Worm (Caenorhabditis elegans) whole organism, L1 larva: ENCODE measurements around the gene nstp-1.

ENCODE experiments used
- C04F5.9 ChIP-seq: sonication (generic microtip); optimal IDR thresholded peaks from 2 replicates; lab custom pipeline; 2016; ENCODE audit warnings: missing genetic modification characterization, missing compliant biosample characterization
- C16A3.4 ChIP-seq: fragments of 150-350 bp; optimal IDR thresholded peaks from 2 replicates; lab custom pipeline; 2014; ENCODE audit warnings: missing biosample characterization, missing genetic modification characterization
- F16B12.6 ChIP-seq: fragments of 150-350 bp; optimal IDR thresholded peaks from 2 replicates; lab custom pipeline; 2014; ENCODE audit warnings: missing biosample characterization, missing genetic modification characterization
- Y116A8C.19 ChIP-seq: sonication (generic microtip); optimal IDR thresholded peaks from 2 replicates; lab custom pipeline; 2016; ENCODE audit warnings: missing compliant biosample characterization, missing genetic modification characterization, borderline replicate concordance
- aha-1 ChIP-seq: fragments of 150-350 bp; optimal IDR thresholded peaks from 2 replicates; lab custom pipeline; 2014; ENCODE audit warnings: missing biosample characterization, missing genetic modification characterization
- ceh-8 ChIP-seq: fragments of 200-800 bp; sonication (Bioruptor generic); optimal IDR thresholded peaks from 2 replicates; lab custom pipeline; 2018; ENCODE audit warnings: mild to moderate bottlenecking, missing genetic modification characterization, moderate library complexity, missing compliant biosample characterization
- ceh-88 ChIP-seq: fragments of 200-800 bp; sonication (Bioruptor generic); IDR thresholded peaks from 2 replicates; pipeline ENCODE4 v1.3.6; 2022; ENCODE audit warnings: missing genetic modification characterization, missing compliant biosample characterization
- ces-1 ChIP-seq: fragments of 150-350 bp; optimal IDR thresholded peaks from 2 replicates; lab custom pipeline; 2014; ENCODE audit warnings: missing biosample characterization, missing genetic modification reagents, missing genetic modification characterization
- dsc-1 ChIP-seq: sonication (generic microtip); optimal IDR thresholded peaks from 2 replicates; lab custom pipeline; 2016; ENCODE audit warnings: mild to moderate bottlenecking, missing genetic modification characterization, missing compliant biosample characterization
- efl-1 ChIP-seq, 4 experiments: fragments of 150-350 bp; optimal IDR thresholded peaks in 3 of 4; peaks in 1 of 4; 1 replicate in 1 of 4; 2 replicates in 3 of 4; lab custom pipeline; 2014; ENCODE audit warnings: missing biosample characterization in 2 of 4, missing genetic modification characterization in 2 of 4, missing genetic modification reagents in 2 of 4
- efl-3 ChIP-seq: fragments of 200-800 bp; sonication (Bioruptor generic); optimal IDR thresholded peaks from 2 replicates; lab custom pipeline; 2018; ENCODE audit warnings: mild to moderate bottlenecking, missing genetic modification characterization, missing compliant biosample characterization
- elt-2 ChIP-seq: sonication (generic microtip); optimal IDR thresholded peaks from 2 replicates; lab custom pipeline; 2016; ENCODE audit warnings: missing genetic modification characterization, mild to moderate bottlenecking, inconsistent platforms, missing compliant biosample characterization, missing genetic modification reagents
- elt-3 ChIP-seq, 6 experiments: fragments of 150-350 bp in 1 of 6; sonication (generic microtip); optimal IDR thresholded peaks; 2 replicates each; lab custom pipeline; 2017 to 2018; ENCODE audit warnings: missing biosample characterization in 6 of 6, missing genetic modification characterization in 6 of 6, inconsistent platforms in 1 of 6
- fkh-4 ChIP-seq: sonication (generic microtip); optimal IDR thresholded peaks from 2 replicates; lab custom pipeline; 2016; ENCODE audit warnings: missing compliant biosample characterization, missing genetic modification characterization, borderline replicate concordance
- hlh-4 ChIP-seq: sonication (generic microtip); optimal IDR thresholded peaks from 2 replicates; lab custom pipeline; 2016; ENCODE audit warnings: mild to moderate bottlenecking, missing genetic modification characterization, missing compliant biosample characterization
- irx-1 ChIP-seq: sonication (generic microtip); optimal IDR thresholded peaks from 2 replicates; lab custom pipeline; 2016; ENCODE audit warnings: missing genetic modification characterization, missing compliant biosample characterization
- isw-1 ChIP-seq: fragments of 200-800 bp; sonication (Bioruptor generic); IDR thresholded peaks from 2 replicates; pipeline ENCODE4 v1.3.6; 2022; ENCODE audit warnings: missing genetic modification characterization, missing compliant biosample characterization
- lin-14 ChIP-seq: fragments of 200-800 bp; sonication (Bioruptor generic); optimal IDR thresholded peaks from 2 replicates; lab custom pipeline; 2018; ENCODE audit warnings: mild to moderate bottlenecking, missing genetic modification characterization, moderate library complexity, missing compliant biosample characterization
- lin-35 ChIP-seq, 2 experiments: fragments of 150-350 bp; optimal IDR thresholded peaks; 2 replicates each; lab custom pipeline; 2014; ENCODE audit warnings: missing biosample characterization in 2 of 2, missing genetic modification characterization in 2 of 2, missing genetic modification reagents in 2 of 2
- lin-39 ChIP-seq: fragments of 150-350 bp; optimal IDR thresholded peaks from 2 replicates; lab custom pipeline; 2014; ENCODE audit warnings: missing biosample characterization, missing genetic modification reagents, missing genetic modification characterization
- lir-3 ChIP-seq: sonication (generic microtip); optimal IDR thresholded peaks from 2 replicates; lab custom pipeline; 2016; ENCODE audit warnings: mild to moderate bottlenecking, missing genetic modification characterization, moderate library complexity, missing compliant biosample characterization; ENCODE audit not compliant: poor library complexity
- lsy-2 ChIP-seq, 2 experiments: fragments of 150-350 bp; optimal IDR thresholded peaks; 2 replicates each; lab custom pipeline; 2014; ENCODE audit warnings: missing biosample characterization in 2 of 2, missing genetic modification characterization in 2 of 2
- nhr-11 ChIP-seq: fragments of 150-350 bp; optimal IDR thresholded peaks from 2 replicates; lab custom pipeline; 2014; ENCODE audit warnings: missing biosample characterization, missing genetic modification characterization
- nhr-19 ChIP-seq: fragments of 200-800 bp; sonication (Bioruptor generic); conservative IDR thresholded peaks from 2 replicates; pipeline ENCODE4 v1.3.6; 2022; ENCODE audit warnings: missing genetic modification characterization, missing compliant biosample characterization
- nhr-20 ChIP-seq: sonication (generic microtip); optimal IDR thresholded peaks from 2 replicates; lab custom pipeline; 2016; ENCODE audit warnings: mild to moderate bottlenecking, missing genetic modification characterization, missing compliant biosample characterization
- nhr-71 ChIP-seq: sonication (generic microtip); optimal IDR thresholded peaks from 2 replicates; lab custom pipeline; 2016; ENCODE audit warnings: mild to moderate bottlenecking, missing genetic modification characterization, moderate library complexity, missing compliant biosample characterization
- nhr-77 ChIP-seq: fragments of 150-350 bp; optimal IDR thresholded peaks from 2 replicates; lab custom pipeline; 2014; ENCODE audit warnings: missing biosample characterization, missing genetic modification characterization
- nhr-84 ChIP-seq: sonication (generic microtip); optimal IDR thresholded peaks from 2 replicates; lab custom pipeline; 2017; ENCODE audit warnings: missing biosample characterization, missing genetic modification characterization
- nhr-90 ChIP-seq: sonication (generic microtip); optimal IDR thresholded peaks from 2 replicates; lab custom pipeline; 2016; ENCODE audit warnings: mild to moderate bottlenecking, missing genetic modification characterization, missing compliant biosample characterization; ENCODE audit not compliant: poor library complexity
- rnt-1 ChIP-seq: sonication (generic microtip); optimal IDR thresholded peaks from 2 replicates; lab custom pipeline; 2016; ENCODE audit warnings: mild to moderate bottlenecking, missing genetic modification characterization, moderate library complexity, missing compliant biosample characterization
- skn-1 ChIP-seq: fragments of 150-350 bp; optimal IDR thresholded peaks from 2 replicates; lab custom pipeline; 2014; ENCODE audit warnings: missing biosample characterization, missing genetic modification characterization
- snpc-4 ChIP-seq: fragments of 150-350 bp; optimal IDR thresholded peaks from 2 replicates; lab custom pipeline; 2014; ENCODE audit warnings: missing biosample characterization, missing genetic modification characterization
- snu-23 ChIP-seq: sonication (generic microtip); optimal IDR thresholded peaks from 2 replicates; lab custom pipeline; 2016; ENCODE audit warnings: missing genetic modification characterization, missing compliant biosample characterization
- sptf-1 ChIP-seq: fragments of 150-350 bp; optimal IDR thresholded peaks from 2 replicates; lab custom pipeline; 2014; ENCODE audit warnings: missing biosample characterization, missing genetic modification characterization
- sup-37 ChIP-seq: fragments of 200-800 bp; sonication (Bioruptor generic); optimal IDR thresholded peaks from 2 replicates; lab custom pipeline; 2018; ENCODE audit warnings: mild to moderate bottlenecking, missing genetic modification characterization, missing compliant biosample characterization
- swsn-7 ChIP-seq: sonication (generic microtip); optimal IDR thresholded peaks from 2 replicates; lab custom pipeline; 2016; ENCODE audit warnings: missing genetic modification characterization, missing compliant biosample characterization
- tbx-2 ChIP-seq: sonication (generic microtip); optimal IDR thresholded peaks from 2 replicates; lab custom pipeline; 2016; ENCODE audit warnings: missing genetic modification characterization, missing compliant biosample characterization
- tlp-1 ChIP-seq: fragments of 150-350 bp; optimal IDR thresholded peaks from 2 replicates; lab custom pipeline; 2014; ENCODE audit warnings: missing biosample characterization, missing genetic modification characterization
- unc-130 ChIP-seq: fragments of 150-350 bp; optimal IDR thresholded peaks from 2 replicates; lab custom pipeline; 2017; ENCODE audit warnings: missing biosample characterization, missing genetic modification characterization, inconsistent platforms
- vab-15 ChIP-seq: sonication (generic microtip); optimal IDR thresholded peaks from 2 replicates; lab custom pipeline; 2017; ENCODE audit warnings: missing genotype, mild to moderate bottlenecking, missing genetic modification characterization, missing compliant biosample characterization

Gene nstp-1

DNA sequence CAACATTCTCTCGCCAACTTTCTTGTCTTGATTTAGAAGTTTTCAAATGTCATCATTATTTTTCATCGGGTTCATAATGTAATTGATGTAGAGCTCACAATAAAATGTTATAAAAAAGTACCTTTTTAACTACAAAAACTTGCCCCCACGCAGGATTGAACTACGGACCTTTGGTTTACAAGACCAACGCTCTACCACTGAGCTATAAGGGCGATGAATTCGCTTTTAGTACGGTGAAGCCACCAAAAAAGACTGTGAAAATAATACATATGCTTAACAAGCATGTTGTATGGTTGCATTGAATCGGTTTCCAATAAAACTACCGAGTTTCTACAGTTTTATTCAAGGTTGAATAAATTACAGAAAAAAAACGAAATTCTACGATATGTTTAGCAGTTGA is 16.0 kb downstream of the nstp-1 start:
- TF ChIP-seq hlh-4 (tag; lab: Kevin White, UChicago) (no peak), swsn-7 (tag; lab: Kevin White, UChicago) (no peak), efl-3 (GFP tag; lab: Kevin White, UChicago) (no peak), nhr-77 (no peak), dsc-1 (tag; lab: Kevin White, UChicago) (no peak), tbx-2 (tag; lab: Kevin White, UChicago) (no peak), lsy-2 (tag; optimal IDR thresholded peaks at IDR 0.05; lab: Kevin White, UChicago) (no peak), Y116A8C.19 (tag; lab: Kevin White, UChicago) (no peak), tlp-1 (no peak), efl-1 (optimal IDR thresholded peaks at IDR 0.05; lab: Kevin White, UChicago) (no peak), efl-1 (GFP tag; optimal IDR thresholded peaks at IDR 0.05 in 1 of 2; lab: Kevin White, UChicago) (no peak), lin-39 (tag; lab: Kevin White, UChicago) (no peak), lir-3 (tag; lab: Kevin White, UChicago) (no peak), nhr-71 (no peak)

- TF ChIP-seq vab-15 (no peak), elt-3 (tag; optimal IDR thresholded peaks at IDR 0.05; lab: Kevin White, UChicago) (no peak), snpc-4 (tag; lab: Kevin White, UChicago) (peak; percentile 79)
These were observed 16.5 kb downstream of the nstp-1 start for ce11 chrIV:9001184-9001583.

- TF ChIP-seq elt-2 (tag; lab: Kevin White, UChicago) (no peak), aha-1 (no peak), sup-37 (GFP tag; lab: Kevin White, UChicago) (no peak), ces-1 (GFP tag; lab: Kevin White, UChicago) (no peak), ceh-88 (GFP tag; lab: Robert Waterston, UW) (no peak), lir-3 (tag; lab: Kevin White, UChicago) (no peak)
- TF ChIP-seq, all 84 proteins: peak for 0
These were observed 18.0 kb downstream of the nstp-1 start, which contains the start of gene C53D6.8 for ce11 chrIV:9002636-9003035. TSS of gene C53D6.8 (minus strand) at chrIV:9002736.

- TF ChIP-seq C16A3.4 (tag; lab: Kevin White, UChicago) (no peak), lsy-2 (tag; optimal IDR thresholded peaks at IDR 0.05; lab: Kevin White, UChicago) (no peak), lin-14 (GFP tag; lab: Kevin White, UChicago) (peak; percentile 10), nhr-90 (tag; lab: Kevin White, UChicago) (no peak), efl-1 (optimal IDR thresholded peaks at IDR 0.05; lab: Kevin White, UChicago) (no peak), efl-1 (GFP tag; optimal IDR thresholded peaks at IDR 0.05 in 1 of 2; lab: Kevin White, UChicago) (peak in 1 of 2 experiments; percentile 38)
These were observed 20.6 kb downstream of the nstp-1 start, which contains the start of gene unc-129 for ce11 chrIV:9005310-9005709. TSS of gene unc-129 (minus strand) at chrIV:9005410.

ce11 chrIV:9007947-9008346 is 23.3 kb downstream of the nstp-1 start:
- TF ChIP-seq ceh-8: no peak
- TF ChIP-seq C04F5.9: no peak
- TF ChIP-seq sptf-1 (tag; lab: Kevin White, UChicago): no peak
- no peak for TF ChIP-seq elt-2 (tag; lab: Kevin White, UChicago)
- no peak for TF ChIP-seq skn-1
- TF ChIP-seq tlp-1: no peak
- peak; percentile 40 for TF ChIP-seq lin-14 (GFP tag; lab: Kevin White, UChicago)
- no peak for TF ChIP-seq nhr-84 (tag; lab: Kevin White, UChicago)
- no peak for TF ChIP-seq lin-35 (GFP tag; optimal IDR thresholded peaks at IDR 0.05; lab: Kevin White, UChicago)
- TF ChIP-seq nhr-19 (GFP tag; lab: Robert Waterston, UW): no peak
- TF ChIP-seq nhr-20 (tag; lab: Kevin White, UChicago): no peak
- TF ChIP-seq fkh-4 (tag; lab: Kevin White, UChicago): no peak
- TF ChIP-seq elt-3 (tag; optimal IDR thresholded peaks at IDR 0.05; lab: Kevin White, UChicago): no peak
- no peak for TF ChIP-seq unc-130 (tag; lab: Kevin White, UChicago)
- peak; percentile 25 for TF ChIP-seq rnt-1 (tag; lab: Kevin White, UChicago)
- no peak for TF ChIP-seq tbx-2 (tag; lab: Kevin White, UChicago)
- TF ChIP-seq isw-1: no peak
- TF ChIP-seq nhr-90 (tag; lab: Kevin White, UChicago): no peak
- no peak for TF ChIP-seq ceh-88 (GFP tag; lab: Robert Waterston, UW)
- TF ChIP-seq nhr-11 (tag; lab: Kevin White, UChicago): no peak
- no peak for TF ChIP-seq swsn-7 (tag; lab: Kevin White, UChicago)
- TF ChIP-seq irx-1: no peak
- peak; percentile 12 for TF ChIP-seq nhr-71
- no peak for TF ChIP-seq snu-23 (GFP tag; lab: Kevin White, UChicago)
- TF ChIP-seq F16B12.6 (tag; lab: Kevin White, UChicago): no peak
